Worm (Caenorhabditis elegans) whole organism, L4/young adult: ENCODE data around the gene F13B12.2.

Source experiments
- W03F9.2 ChIP-seq: fragments of 150-350 bp; optimal IDR thresholded peaks from 2 replicates; lab custom pipeline; 2014; ENCODE audit warnings: missing biosample characterization, missing genetic modification characterization
- him-1 ChIP-seq: sonication (generic microtip); optimal IDR thresholded peaks from 2 replicates; lab custom pipeline; 2016; ENCODE audit warnings: missing genotype, missing genetic modification reagents, missing genetic modification characterization, missing compliant biosample characterization

DNA sequence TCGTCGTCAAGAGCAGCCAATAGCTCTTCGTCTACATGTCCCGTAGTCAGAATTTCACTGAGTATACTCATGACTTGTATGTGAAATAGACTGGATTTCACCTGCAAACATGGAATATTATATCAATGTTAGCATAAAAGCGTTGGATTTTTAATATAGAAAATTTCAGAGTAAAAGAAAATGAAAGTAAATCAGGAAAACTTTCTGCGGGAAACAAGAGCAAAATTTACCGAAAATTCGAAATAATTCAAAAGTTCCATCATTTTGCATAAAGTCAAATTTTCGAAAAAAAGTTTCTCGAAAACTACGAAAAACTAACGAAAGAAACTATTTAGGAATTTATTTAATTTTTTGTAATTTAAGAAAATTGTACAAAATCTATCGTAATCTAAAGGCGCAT, 11.1 kb downstream of the F13B12.2 start, which contains the start of gene F13B12.6:
- TF ChIP-seq him-1 = no peak
- TF ChIP-seq W03F9.2 = no peak
